Worm (Caenorhabditis elegans): Measurements from ENCODE around the gene Y69A2AR.46.
A peak's percentile ranks its signal among the peaks of the same experiment; 100 is the strongest.

The Y69A2AR.46 gene

DNA sequence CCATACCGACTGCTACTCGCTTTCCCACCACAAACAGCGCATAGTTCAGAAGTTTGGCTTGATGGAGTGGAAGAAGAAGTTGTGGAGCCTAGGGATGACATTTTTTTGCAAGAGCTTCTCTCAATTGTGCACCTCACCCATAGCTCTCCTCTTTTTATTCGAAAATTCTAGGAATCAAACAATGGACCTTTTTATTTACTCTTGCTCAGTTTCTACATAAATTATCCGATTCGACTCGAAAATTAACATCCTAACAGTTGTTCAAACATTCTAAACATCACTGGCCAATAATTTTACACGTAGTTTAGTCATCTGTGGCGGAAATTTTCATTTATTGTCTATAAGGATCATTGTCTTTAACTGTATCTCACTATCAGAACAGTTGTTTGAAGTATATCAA, 20.0 kb downstream of the Y69A2AR.46 start, which contains the start of gene nhr-242:
Gene nhr-242, minus strand, starts transcription at position 101 of the 400 bp plus-strand sequence.
- TF ChIP-seq pha-4 (tag; optimal IDR thresholded peaks at IDR 0.05): no peak

DNA sequence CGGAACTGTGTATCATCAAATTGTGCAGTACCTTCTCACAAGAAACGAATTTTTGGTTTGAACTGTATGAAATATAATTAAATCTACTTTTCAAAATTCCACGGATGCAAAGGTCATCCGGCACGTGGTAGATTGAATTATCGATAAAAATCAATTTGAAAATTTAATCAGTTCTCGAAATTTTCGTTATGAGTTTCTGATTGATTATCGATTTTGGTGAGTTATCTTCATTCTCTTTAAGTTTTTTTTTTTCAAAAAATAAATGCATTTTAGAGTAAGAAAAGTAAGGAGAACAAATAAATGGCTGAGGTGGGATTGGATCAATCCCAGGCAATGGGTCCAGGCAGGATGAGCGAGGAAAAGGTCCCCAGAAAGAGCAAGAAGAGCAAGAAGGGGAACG, 36.0 kb downstream of the Y69A2AR.46 start, which contains the start of gene Y69A2AR.47:
Gene Y69A2AR.47, plus strand, starts transcription at position 301 of the 400 bp plus-strand sequence.
- TF ChIP-seq zip-5 (tag; optimal IDR thresholded peaks at IDR 0.05): no peak
- TF ChIP-seq ceh-30 (tag; optimal IDR thresholded peaks at IDR 0.05): no peak
- no peak for TF ChIP-seq madf-2 (tag; optimal IDR thresholded peaks at IDR 0.05)
- TF ChIP-seq npax-4 (tag; optimal IDR thresholded peaks at IDR 0.05): no peak
- no peak for TF ChIP-seq nhr-232 (tag; optimal IDR thresholded peaks at IDR 0.05)
- no peak for TF ChIP-seq elt-4 (tag; optimal IDR thresholded peaks at IDR 0.05)
- TF ChIP-seq hlh-8 (tag; optimal IDR thresholded peaks at IDR 0.05): no peak
- TF ChIP-seq ceh-18 (tag; optimal IDR thresholded peaks at IDR 0.05): no peak
- TF ChIP-seq ceh-45 (GFP tag; IDR thresholded peaks at IDR 0.05): no peak
- TF ChIP-seq pat-9 (tag; optimal IDR thresholded peaks at IDR 0.05): no peak
- no peak for TF ChIP-seq ceh-48 (tag; optimal IDR thresholded peaks at IDR 0.05)
- TF ChIP-seq ref-2 (tag; optimal IDR thresholded peaks at IDR 0.05): no peak
- TF ChIP-seq fkh-6 (tag; optimal IDR thresholded peaks at IDR 0.05): no peak
- TF ChIP-seq unc-86 (tag; optimal IDR thresholded peaks at IDR 0.05): no peak
- TF ChIP-seq unc-42 (tag; optimal IDR thresholded peaks at IDR 0.05): no peak
- TF ChIP-seq gmeb-2 (tag; optimal IDR thresholded peaks at IDR 0.05): no peak
- TF ChIP-seq fax-1 (tag; optimal IDR thresholded peaks at IDR 0.05): no peak
- no peak for TF ChIP-seq ceh-2 (tag; optimal IDR thresholded peaks at IDR 0.05)
- TF ChIP-seq ceh-31 (tag; optimal IDR thresholded peaks at IDR 0.05): no peak
- no peak for TF ChIP-seq F13H6.1 (tag; optimal IDR thresholded peaks at IDR 0.05)

DNA sequence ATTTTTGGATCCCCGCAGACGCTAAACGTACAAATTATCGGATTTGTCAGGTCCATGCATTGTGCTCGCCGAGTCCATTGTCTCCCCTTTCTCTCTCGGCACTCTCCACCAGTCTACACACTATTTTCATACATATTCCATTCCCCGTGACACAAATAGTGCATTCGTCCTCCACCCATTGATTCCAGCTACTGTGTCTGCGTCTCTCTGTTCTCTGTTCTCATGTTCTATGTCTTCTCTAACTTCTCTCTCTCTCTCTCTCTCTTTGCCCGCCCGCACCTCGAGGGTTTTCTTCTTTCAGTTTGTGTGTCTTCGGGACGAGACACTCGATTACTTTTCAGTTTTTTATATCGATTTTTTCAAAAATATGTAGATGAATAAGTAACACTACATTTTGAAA, 38.2 kb downstream of the Y69A2AR.46 start:
- TF ChIP-seq hlh-30 (tag; optimal IDR thresholded peaks at IDR 0.05; ENCODE audit: insufficient read depth): peak; percentile 98
- peak; percentile 90 for TF ChIP-seq ceh-31 (tag; optimal IDR thresholded peaks at IDR 0.05)
- TF ChIP-seq ceh-18 (tag; optimal IDR thresholded peaks at IDR 0.05): peak; percentile 87
- no peak for TF ChIP-seq nhr-232 (tag; optimal IDR thresholded peaks at IDR 0.05)
- TF ChIP-seq unc-42 (tag; optimal IDR thresholded peaks at IDR 0.05): peak; percentile 66
- TF ChIP-seq ceh-48 (tag; optimal IDR thresholded peaks at IDR 0.05): peak; percentile 79
- TF ChIP-seq lin-11 (tag; optimal IDR thresholded peaks at IDR 0.05): no peak
- TF ChIP-seq ceh-24 (tag; optimal IDR thresholded peaks at IDR 0.05): no peak
- TF ChIP-seq ztf-16 (tag; optimal IDR thresholded peaks at IDR 0.05): no peak
- TF ChIP-seq mec-3 (tag; optimal IDR thresholded peaks at IDR 0.05; ENCODE audit: borderline replicate concordance): no peak
- TF ChIP-seq tbx-2 (tag; optimal IDR thresholded peaks at IDR 0.05): peak; percentile 80
- peak; percentile 16 for TF ChIP-seq hlh-8 (tag; optimal IDR thresholded peaks at IDR 0.05)
- TF ChIP-seq C38D4.7 (GFP tag; optimal IDR thresholded peaks at IDR 0.05): no peak
- TF ChIP-seq K09A11.1 (tag; optimal IDR thresholded peaks at IDR 0.05; ENCODE audit: insufficient read depth): peak; percentile 22
- TF ChIP-seq fkh-10 (GFP tag; optimal IDR thresholded peaks at IDR 0.05): peak; percentile 10
- TF ChIP-seq fkh-6 (tag; optimal IDR thresholded peaks at IDR 0.05): peak; percentile 19
- TF ChIP-seq nfya-1 (tag; optimal IDR thresholded peaks at IDR 0.05): peak; percentile 83
- peak; percentile 51 for TF ChIP-seq ref-2 (tag; optimal IDR thresholded peaks at IDR 0.05)
- peak; percentile 82 for TF ChIP-seq unc-55 (GFP tag; optimal IDR thresholded peaks at IDR 0.05)
- peak; percentile 40 for TF ChIP-seq ceh-34 (tag; optimal IDR thresholded peaks at IDR 0.05)
- no peak for TF ChIP-seq ama-1 (optimal IDR thresholded peaks at IDR 0.05)
- no peak for TF ChIP-seq madf-2 (tag; optimal IDR thresholded peaks at IDR 0.05)
- peak; percentile 16 for TF ChIP-seq pros-1 (tag; optimal IDR thresholded peaks at IDR 0.05)
- TF ChIP-seq rnt-1 (tag; optimal IDR thresholded peaks at IDR 0.05): peak; percentile 26
- TF ChIP-seq sox-2 (GFP tag; IDR thresholded peaks at IDR 0.05): peak; percentile 87

DNA sequence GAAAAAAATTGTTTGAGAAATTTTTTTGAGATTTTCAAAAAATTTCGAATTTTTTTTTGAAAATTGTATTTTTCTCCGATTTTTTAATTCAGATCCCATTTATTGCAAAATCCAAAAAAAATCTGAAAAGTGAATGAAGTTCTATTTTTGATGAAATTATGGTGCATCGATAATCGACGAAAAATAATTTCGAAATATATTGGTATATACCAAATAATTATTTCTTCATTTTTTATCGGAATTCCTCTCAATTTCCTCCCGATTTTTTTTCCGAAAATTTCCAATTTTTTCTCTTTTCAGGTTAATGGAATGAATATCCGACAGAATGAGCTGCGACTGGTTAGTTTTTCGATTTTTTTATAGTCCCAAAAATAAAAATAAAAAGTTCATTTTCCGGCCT, 39.4 kb downstream of the Y69A2AR.46 start, which contains the start of gene epg-9:
Gene epg-9, plus strand, starts transcription at position 301 of the 400 bp plus-strand sequence.
- TF ChIP-seq ceh-34 (tag; optimal IDR thresholded peaks at IDR 0.05) (no peak), pag-3 (tag; optimal IDR thresholded peaks at IDR 0.05; ENCODE audit: borderline replicate concordance) (no peak), dve-1 (tag; optimal IDR thresholded peaks at IDR 0.05) (no peak), odd-2 (tag; optimal IDR thresholded peaks at IDR 0.05) (no peak)
